Fruit fly (Drosophila melanogaster) whole organism, embryonic: ENCODE results near the gene CG9682.

Experiments used
- Abd-B ChIP-seq: fragments of 200-800 bp; sonication (Bioruptor generic); optimal IDR thresholded peaks from 2 replicates; lab custom pipeline; 2018; ENCODE audit warnings: missing biosample characterization, mild to moderate bottlenecking, missing genetic modification characterization, moderate library complexity
- CG11696 ChIP-seq: fragments of 200-800 bp; sonication (Bioruptor generic); IDR thresholded peaks from 2 replicates; pipeline ENCODE4 v1.3.6; 2022; ENCODE audit warnings: missing biosample characterization, missing genetic modification characterization
- CG13894 ChIP-seq: fragments of 200-800 bp; sonication (Bioruptor generic); optimal IDR thresholded peaks from 3 replicates; lab custom pipeline; 2018; ENCODE audit warnings: missing biosample characterization, mild to moderate bottlenecking, missing genetic modification characterization, moderate library complexity
- CG14710 ChIP-seq: fragments of 200-800 bp; sonication (Bioruptor generic); optimal IDR thresholded peaks from 3 replicates; lab custom pipeline; 2019; ENCODE audit warnings: missing biosample characterization, mild to moderate bottlenecking, missing genetic modification characterization, moderate library complexity
- CG14860 ChIP-seq: fragments of 200-800 bp; sonication (Bioruptor generic); IDR thresholded peaks from 3 replicates; pipeline ENCODE4 v1.3.6; 2022; ENCODE audit warnings: missing biosample characterization, missing genetic modification characterization; ENCODE audit not compliant: partially characterized antibody
- CG15514 ChIP-seq: fragments of 200-800 bp; sonication (Bioruptor generic); optimal IDR thresholded peaks from 3 replicates; lab custom pipeline; 2017; ENCODE audit warnings: missing biosample characterization, missing genetic modification characterization, mild to moderate bottlenecking, moderate library complexity, missing genetic modification reagents
- CG1602 ChIP-seq: fragments of 200-800 bp; sonication (Bioruptor generic); optimal IDR thresholded peaks from 3 replicates; lab custom pipeline; 2016; ENCODE audit warnings: missing biosample characterization, missing genetic modification characterization
- CG17361 ChIP-seq: fragments of 200-800 bp; sonication (Bioruptor generic); IDR thresholded peaks from 3 replicates; pipeline ENCODE4 v1.3.6; 2022; ENCODE audit warnings: missing biosample characterization, missing genetic modification characterization
- CG18619 ChIP-seq: fragments of 200-800 bp; sonication (Bioruptor generic); optimal IDR thresholded peaks from 3 replicates; lab custom pipeline; 2017; ENCODE audit warnings: missing biosample characterization, mild to moderate bottlenecking, missing genetic modification characterization
- CG18764 ChIP-seq: fragments of 200-800 bp; sonication (Bioruptor generic); optimal IDR thresholded peaks from 3 replicates; lab custom pipeline; 2016; ENCODE audit warnings: missing biosample characterization, missing genetic modification characterization
- CG2116 ChIP-seq: fragments of 200-800 bp; sonication (Bioruptor generic); optimal IDR thresholded peaks from 3 replicates; lab custom pipeline; 2018; ENCODE audit warnings: missing biosample characterization, mild to moderate bottlenecking, missing genetic modification characterization
- CG2875 ChIP-seq: fragments of 200-800 bp; sonication (Bioruptor generic); optimal IDR thresholded peaks from 2 replicates; lab custom pipeline; 2017; ENCODE audit warnings: missing biosample characterization, mild to moderate bottlenecking, missing genetic modification characterization, missing genetic modification reagents
- CG2889 ChIP-seq: fragments of 200-800 bp; sonication (Bioruptor generic); IDR thresholded peaks from 3 replicates; pipeline ENCODE4 v1.3.6; 2022; ENCODE audit warnings: missing biosample characterization, missing genetic modification characterization
- CG31365 ChIP-seq: fragments of 200-800 bp; sonication (Bioruptor generic); optimal IDR thresholded peaks from 2 replicates; lab custom pipeline; 2018; ENCODE audit warnings: missing biosample characterization, mild to moderate bottlenecking, missing genetic modification characterization
- CG34224 ChIP-seq: fragments of 200-800 bp; sonication (Bioruptor generic); IDR thresholded peaks from 3 replicates; pipeline ENCODE4 v1.3.6; 2022; ENCODE audit warnings: missing biosample characterization, missing genetic modification characterization; ENCODE audit not compliant: partially characterized antibody
- CG42726 ChIP-seq: fragments of 200-800 bp; sonication (Bioruptor generic); IDR thresholded peaks from 2 replicates; pipeline ENCODE4 v1.3.6; 2022; ENCODE audit warnings: missing biosample characterization, missing genetic modification characterization; ENCODE audit not compliant: partially characterized antibody
- CG4617 ChIP-seq: fragments of 200-800 bp; sonication (Bioruptor generic); optimal IDR thresholded peaks from 3 replicates; lab custom pipeline; 2016; ENCODE audit warnings: missing biosample characterization, missing genetic modification characterization, borderline replicate concordance
- CG5180 ChIP-seq: fragments of 200-800 bp; sonication (Bioruptor generic); optimal IDR thresholded peaks from 3 replicates; lab custom pipeline; 2017; ENCODE audit warnings: missing biosample characterization, missing genetic modification characterization, mild to moderate bottlenecking, moderate library complexity, missing genetic modification reagents
- CG8924 ChIP-seq: fragments of 200-800 bp; optimal IDR thresholded peaks from 3 replicates; lab custom pipeline; 2019; ENCODE audit warnings: missing biosample characterization, mild to moderate bottlenecking, missing genetic modification characterization, moderate library complexity
- Chrac-16 ChIP-seq: fragments of 200-800 bp; sonication (Bioruptor generic); optimal IDR thresholded peaks from 3 replicates; lab custom pipeline; 2016; ENCODE audit warnings: missing biosample characterization, missing genetic modification characterization
- Drgx ChIP-seq: fragments of 200-800 bp; sonication (Bioruptor generic); IDR thresholded peaks from 2 replicates; pipeline ENCODE4 v1.3.6; 2022; ENCODE audit warnings: missing biosample characterization, missing genetic modification characterization
- Fer1 ChIP-seq: fragments of 200-800 bp; sonication (Bioruptor generic); optimal IDR thresholded peaks from 2 replicates; lab custom pipeline; 2017; ENCODE audit warnings: missing biosample characterization, mild to moderate bottlenecking, missing genetic modification characterization
- GATAe ChIP-seq: fragments of 200-800 bp; sonication (Bioruptor generic); conservative IDR thresholded peaks from 2 replicates; pipeline ENCODE4 v1.3.6; 2022; ENCODE audit warnings: missing biosample characterization, missing genetic modification characterization
- Jarid2 ChIP-seq: fragments of 200-800 bp; sonication (Bioruptor generic); optimal IDR thresholded peaks from 3 replicates; lab custom pipeline; 2017; ENCODE audit warnings: mild to moderate bottlenecking, missing biosample characterization, missing genetic modification reagents, missing genetic modification characterization
- MTF-1 ChIP-seq: fragments of 200-800 bp; sonication (Bioruptor generic); optimal IDR thresholded peaks from 2 replicates; lab custom pipeline; 2018; ENCODE audit warnings: missing biosample characterization, mild to moderate bottlenecking, missing genetic modification characterization, borderline replicate concordance
- Meics ChIP-seq: fragments of 200-800 bp; sonication (Bioruptor generic); optimal IDR thresholded peaks from 2 replicates; lab custom pipeline; 2017; ENCODE audit warnings: missing biosample characterization, mild to moderate bottlenecking, missing genetic modification characterization
- Nf-YA ChIP-seq: fragments of 200-800 bp; sonication (Bioruptor generic); IDR thresholded peaks from 2 replicates; pipeline ENCODE4 v1.3.6; 2022; ENCODE audit warnings: missing biosample characterization, missing genetic modification characterization
- NfI ChIP-seq: fragments of 200-800 bp; sonication (Bioruptor generic); optimal IDR thresholded peaks from 3 replicates; lab custom pipeline; 2018; ENCODE audit warnings: missing biosample characterization, mild to moderate bottlenecking, missing genetic modification characterization, moderate library complexity
- Optix ChIP-seq: fragments of 200-800 bp; sonication (Bioruptor generic); IDR thresholded peaks from 3 replicates; pipeline ENCODE4 v1.3.6; 2022; ENCODE audit warnings: missing biosample characterization, missing genetic modification characterization
- Sry-δ ChIP-seq: fragments of 200-800 bp; sonication (Bioruptor generic); optimal IDR thresholded peaks from 2 replicates; lab custom pipeline; 2016; ENCODE audit warnings: missing biosample characterization, missing genetic modification characterization
- Taf1 ChIP-seq: fragments of 200-800 bp; sonication (Bioruptor generic); IDR thresholded peaks from 2 replicates; pipeline ENCODE4 v1.3.6; 2022; ENCODE audit warnings: missing biosample characterization, missing genetic modification characterization
- Vsx1 ChIP-seq: fragments of 200-800 bp; sonication (Bioruptor generic); optimal IDR thresholded peaks from 2 replicates; lab custom pipeline; 2017; ENCODE audit warnings: missing biosample characterization, mild to moderate bottlenecking, missing genetic modification characterization, missing genetic modification reagents
- dysf ChIP-seq: fragments of 200-800 bp; sonication (Bioruptor generic); IDR thresholded peaks from 3 replicates; pipeline ENCODE4 v1.3.6; 2022; ENCODE audit warnings: missing biosample characterization, missing genetic modification characterization
- fu2 ChIP-seq: fragments of 200-800 bp; sonication (Bioruptor generic); optimal IDR thresholded peaks from 2 replicates; lab custom pipeline; 2016; ENCODE audit warnings: missing biosample characterization, missing genetic modification characterization
- gro ChIP-seq: fragments of 200-800 bp; sonication (Bioruptor generic); optimal IDR thresholded peaks from 2 replicates; lab custom pipeline; 2016; ENCODE audit warnings: missing biosample characterization, missing genetic modification characterization
- ham ChIP-seq: fragments of 200-800 bp; sonication (Bioruptor generic); IDR thresholded peaks from 2 replicates; pipeline ENCODE4 v1.3.6; 2022; ENCODE audit warnings: missing biosample characterization, missing genetic modification characterization
- hb ChIP-seq: fragments of 200-800 bp; sonication (Bioruptor generic); IDR thresholded peaks from 3 replicates; pipeline ENCODE4 v1.3.6; 2022; ENCODE audit warnings: missing biosample characterization, missing genetic modification characterization; ENCODE audit not compliant: partially characterized antibody
- kni ChIP-seq: fragments of 200-800 bp; sonication (Bioruptor generic); optimal IDR thresholded peaks from 3 replicates; lab custom pipeline; 2017; ENCODE audit warnings: mild to moderate bottlenecking, missing biosample characterization, missing genetic modification reagents, missing genetic modification characterization
- onecut ChIP-seq: fragments of 200-800 bp; sonication (Bioruptor generic); IDR thresholded peaks from 2 replicates; pipeline ENCODE4 v1.3.6; 2022; ENCODE audit warnings: missing biosample characterization, missing genetic modification characterization
- sc ChIP-seq, 3 experiments: fragments of >200 bp in 2 of 3; fragments of 200-800 bp in 1 of 3; sonication (Bioruptor generic) in 1 of 3; optimal IDR thresholded peaks; 2 replicates in 2 of 3; 3 replicates in 1 of 3; lab custom pipeline; 2017; ENCODE audit warnings: mild to moderate bottlenecking in 1 of 3, missing biosample characterization in 1 of 3, missing genetic modification characterization in 1 of 3, missing genetic modification reagents in 1 of 3
- schlank ChIP-seq: fragments of 200-800 bp; sonication (Bioruptor generic); optimal IDR thresholded peaks from 2 replicates; lab custom pipeline; 2018; ENCODE audit warnings: missing biosample characterization, mild to moderate bottlenecking, missing genetic modification characterization
- scrt ChIP-seq: fragments of 200-800 bp; sonication (Bioruptor generic); optimal IDR thresholded peaks from 2 replicates; lab custom pipeline; 2018; ENCODE audit warnings: missing biosample characterization, mild to moderate bottlenecking, missing genetic modification characterization, moderate library complexity
- shn ChIP-seq: fragments of 200-800 bp; sonication (Bioruptor generic); optimal IDR thresholded peaks from 3 replicates; lab custom pipeline; 2016; ENCODE audit warnings: missing biosample characterization, missing genetic modification characterization
- toy ChIP-seq: fragments of 200-800 bp; sonication (Bioruptor generic); IDR thresholded peaks from 2 replicates; pipeline ENCODE4 v1.3.6; 2022; ENCODE audit warnings: missing biosample characterization, missing genetic modification characterization
- wdn ChIP-seq: fragments of 200-800 bp; sonication (Bioruptor generic); IDR thresholded peaks from 2 replicates; pipeline ENCODE4 v1.3.6; 2022; ENCODE audit warnings: missing biosample characterization, missing genetic modification characterization
- zen ChIP-seq: fragments of 200-800 bp; sonication (Bioruptor generic); optimal IDR thresholded peaks from 3 replicates; lab custom pipeline; 2018; ENCODE audit warnings: missing biosample characterization, mild to moderate bottlenecking, missing genetic modification characterization, moderate library complexity
- zf30C ChIP-seq: fragments of 200-800 bp; sonication (Bioruptor generic); optimal IDR thresholded peaks from 3 replicates; lab custom pipeline; 2018; ENCODE audit warnings: missing biosample characterization, mild to moderate bottlenecking, missing genetic modification characterization

The CG9682 gene

DNA sequence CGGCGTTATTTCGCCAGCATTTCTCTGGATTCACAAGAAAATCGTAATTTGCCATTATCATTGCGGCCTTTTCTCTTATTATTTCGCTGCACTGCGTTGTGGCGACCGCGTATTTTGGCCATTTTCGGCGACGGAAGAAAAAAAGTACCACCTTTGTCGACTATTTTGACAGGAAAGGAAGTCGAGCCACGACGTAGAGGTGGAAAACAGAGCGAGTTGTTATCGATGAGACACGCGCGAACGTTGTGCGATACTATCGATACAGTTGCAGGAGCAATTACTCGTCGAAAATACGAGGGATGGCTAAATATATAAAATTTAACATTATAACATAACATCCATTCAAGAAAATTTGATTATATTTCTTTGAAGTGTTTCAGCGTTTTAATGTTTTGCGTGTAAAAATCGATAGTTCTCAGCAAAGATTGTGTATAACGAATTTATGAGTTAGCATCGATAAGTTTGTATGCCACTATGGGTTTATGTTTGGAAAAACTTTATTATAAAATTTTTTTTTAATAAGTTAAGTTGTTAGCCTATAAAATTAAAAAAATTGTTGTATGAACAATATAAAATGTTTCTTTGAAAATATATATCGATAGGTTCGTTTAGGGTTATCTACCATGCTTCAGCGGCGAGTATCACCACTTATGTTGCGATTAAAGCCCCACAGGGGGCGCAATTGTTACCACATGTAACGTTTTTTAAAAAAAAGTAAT, 41.8 kb upstream of the CG9682 start, which contains the start of gene RpS7 (continued):
- TF ChIP-seq NfI (GFP tag; lab: Kevin White, UChicago) (peak; percentile 87), Fer1 (GFP tag; lab: Kevin White, UChicago) (peak; percentile 84), CG17361 (peak; percentile 92), Chrac-16 (GFP tag; lab: Kevin White, UChicago) (no peak), Abd-B (GFP tag; lab: Kevin White, UChicago) (no peak), Taf1 (GFP tag; lab: Robert Waterston, UW) (no peak; the same call in 1 of the 2 replicates), MTF-1 (GFP tag; lab: Kevin White, UChicago) (peak; percentile 90), Optix (GFP tag; lab: Robert Waterston, UW) (peak; percentile 69; the same call in 2 of the 3 replicates), dysf (GFP tag; lab: Robert Waterston, UW) (peak; percentile 73; the same call in 2 of the 3 replicates), CG42726 (GFP tag; lab: Robert Waterston, UW) (peak; percentile 91), schlank (tag; lab: Kevin White, UChicago) (peak; percentile 78), zen (tag; lab: Kevin White, UChicago) (no peak), Vsx1 (GFP tag; lab: Kevin White, UChicago) (peak; percentile 74), hb (GFP tag; lab: Robert Waterston, UW) (peak; percentile 98), CG18619 (GFP tag; lab: Kevin White, UChicago) (peak; percentile 70), onecut (GFP tag; lab: Robert Waterston, UW) (peak; percentile 80), Jarid2 (peak; percentile 44), CG14710 (tag; lab: Kevin White, UChicago) (peak; percentile 82), ham (GFP tag; lab: Robert Waterston, UW) (peak; percentile 66; the same call in 1 of the 2 replicates), scrt (GFP tag; lab: Kevin White, UChicago) (peak; percentile 75), CG5180 (GFP tag; lab: Kevin White, UChicago) (peak; percentile 69), GATAe (GFP tag; lab: Robert Waterston, UW) (no peak; the same call in 1 of the 2 replicates), CG31365 (tag; lab: Kevin White, UChicago) (peak; percentile 76), toy (0 out of 2 replicates have a peak, but pooled peaks have one; percentile 33), CG13894 (peak; percentile 72), wdn (GFP tag; lab: Robert Waterston, UW) (peak; percentile 47; the same call in 1 of the 2 replicates), Nf-YA (GFP tag; lab: Robert Waterston, UW) (peak; percentile 51), sc (optimal IDR thresholded peaks at IDR 0.05; lab: Kevin White, UChicago) (no peak), sc (GFP tag; optimal IDR thresholded peaks at IDR 0.05; lab: Kevin White, UChicago) (peak; percentile 59), CG15514 (GFP tag; lab: Kevin White, UChicago) (peak; percentile 73), CG2875 (GFP tag; lab: Kevin White, UChicago) (peak; percentile 67), Meics (GFP tag; lab: Kevin White, UChicago) (peak; percentile 87), CG14860 (GFP tag; lab: Robert Waterston, UW) (peak; percentile 98), Drgx (GFP tag; lab: Robert Waterston, UW) (peak; percentile 53), CG11696 (GFP tag; lab: Robert Waterston, UW) (peak; percentile 66), CG8924 (tag; lab: Kevin White, UChicago) (peak; percentile 62), Sry-δ (GFP tag; lab: Kevin White, UChicago) (peak; percentile 93), CG34224 (GFP tag; lab: Robert Waterston, UW) (peak; percentile 97), CG4617 (GFP tag; lab: Kevin White, UChicago) (peak; percentile 2), CG18764 (peak; percentile 28), CG1602 (GFP tag; lab: Kevin White, UChicago) (no peak), zf30C (no peak), fu2 (peak; percentile 1), shn (GFP tag; lab: Kevin White, UChicago) (peak; percentile 16), kni (GFP tag; lab: Kevin White, UChicago) (peak; percentile 82), CG2116 (peak; percentile 92), CG2889 (GFP tag; lab: Robert Waterston, UW) (no peak), gro (GFP tag; lab: Kevin White, UChicago) (peak; percentile 45)
